Worm (Caenorhabditis elegans) whole organism, L2 larva: Measurements from ENCODE around the gene col-144.

Experiments
- C34F6.9 ChIP-seq: fragments of 150-350 bp; optimal IDR thresholded peaks from 2 replicates; lab custom pipeline; 2014; ENCODE audit warnings: missing biosample characterization, missing genetic modification characterization
- F13H6.1 ChIP-seq: sonication (generic microtip); optimal IDR thresholded peaks from 2 replicates; lab custom pipeline; 2016; ENCODE audit warnings: missing genetic modification characterization, missing compliant biosample characterization
- Y55F3AM.14 ChIP-seq: fragments of 200-800 bp; sonication (Bioruptor generic); optimal IDR thresholded peaks from 2 replicates; lab custom pipeline; 2018; ENCODE audit warnings: mild to moderate bottlenecking, missing genetic modification characterization, missing compliant biosample characterization
- aly-2 ChIP-seq: fragments of 150-350 bp; optimal IDR thresholded peaks from 2 replicates; lab custom pipeline; 2014; ENCODE audit warnings: missing biosample characterization, missing genetic modification characterization
- ama-1 ChIP-seq: fragments of 150-350 bp; optimal IDR thresholded peaks from 2 replicates; lab custom pipeline; 2018; ENCODE audit warnings: inconsistent platforms
- blmp-1 ChIP-seq: sonication (generic microtip); optimal IDR thresholded peaks from 2 replicates; lab custom pipeline; 2017; ENCODE audit warnings: missing genetic modification characterization, mild to moderate bottlenecking, missing compliant biosample characterization, antibody characterized with exemption, moderate library complexity; ENCODE audit not compliant: insufficient read depth
- ceh-16 ChIP-seq: fragments of 150-350 bp; optimal IDR thresholded peaks from 2 replicates; lab custom pipeline; 2014; ENCODE audit warnings: missing biosample characterization, missing genetic modification characterization
- crh-2 ChIP-seq: sonication (generic microtip); optimal IDR thresholded peaks from 2 replicates; lab custom pipeline; 2017; ENCODE audit warnings: missing biosample characterization, missing genetic modification characterization
- dmd-4 ChIP-seq: sonication (generic microtip); optimal IDR thresholded peaks from 2 replicates; lab custom pipeline; 2017; ENCODE audit warnings: missing biosample characterization, missing genetic modification characterization
- egl-27 ChIP-seq: sonication (generic microtip); optimal IDR thresholded peaks from 3 replicates; lab custom pipeline; 2017; ENCODE audit warnings: missing biosample characterization, missing genetic modification reagents, missing genetic modification characterization
- elt-3 ChIP-seq: sonication (generic microtip); optimal IDR thresholded peaks from 2 replicates; lab custom pipeline; 2017; ENCODE audit warnings: missing biosample characterization, missing genetic modification characterization
- fos-1 ChIP-seq: fragments of 150-350 bp; optimal IDR thresholded peaks from 2 replicates; lab custom pipeline; 2014; ENCODE audit warnings: missing biosample characterization, missing genetic modification characterization
- gmeb-1 ChIP-seq: fragments of 150-350 bp; optimal IDR thresholded peaks from 2 replicates; lab custom pipeline; 2014; ENCODE audit warnings: missing biosample characterization, missing genetic modification characterization
- lin-13 ChIP-seq: fragments of 150-350 bp; optimal IDR thresholded peaks from 2 replicates; lab custom pipeline; 2014; ENCODE audit warnings: missing biosample characterization, missing genetic modification reagents, missing genetic modification characterization
- lin-39 ChIP-seq: fragments of 150-350 bp; optimal IDR thresholded peaks from 2 replicates; lab custom pipeline; 2014; ENCODE audit warnings: missing biosample characterization, missing genetic modification reagents, missing genetic modification characterization
- lsy-2 ChIP-seq, 2 experiments: fragments of 150-350 bp in 1 of 2; sonication (generic microtip) in 1 of 2; optimal IDR thresholded peaks; 2 replicates each; lab custom pipeline; 2014 to 2017; ENCODE audit warnings: missing biosample characterization in 2 of 2, missing genetic modification characterization in 2 of 2
- mab-5 ChIP-seq: fragments of 150-350 bp; optimal IDR thresholded peaks from 2 replicates; lab custom pipeline; 2014; ENCODE audit warnings: missing biosample characterization, missing genetic modification characterization
- mbf-1 ChIP-seq: sonication (generic microtip); optimal IDR thresholded peaks from 2 replicates; lab custom pipeline; 2017; ENCODE audit warnings: missing biosample characterization, missing genetic modification characterization
- nhr-11 ChIP-seq: fragments of 150-350 bp; optimal IDR thresholded peaks from 2 replicates; lab custom pipeline; 2014; ENCODE audit warnings: missing biosample characterization, missing genetic modification characterization
- nhr-12 ChIP-seq: fragments of 150-350 bp; optimal IDR thresholded peaks from 2 replicates; lab custom pipeline; 2014; ENCODE audit warnings: missing biosample characterization, missing genetic modification characterization
- nhr-129 ChIP-seq: fragments of 150-350 bp; optimal IDR thresholded peaks from 2 replicates; lab custom pipeline; 2014; ENCODE audit warnings: missing biosample characterization, missing genetic modification characterization
- nhr-21 ChIP-seq: fragments of 150-350 bp; optimal IDR thresholded peaks from 2 replicates; lab custom pipeline; 2014; ENCODE audit warnings: missing biosample characterization, missing genetic modification characterization
- nhr-23 ChIP-seq: fragments of 150-350 bp; optimal IDR thresholded peaks from 2 replicates; lab custom pipeline; 2014; ENCODE audit warnings: missing biosample characterization, missing genetic modification reagents, missing genetic modification characterization
- nhr-237 ChIP-seq: fragments of 150-350 bp; optimal IDR thresholded peaks from 2 replicates; lab custom pipeline; 2014; ENCODE audit warnings: missing biosample characterization, missing genetic modification characterization
- nhr-25 ChIP-seq: fragments of 150-350 bp; sonication (generic microtip); optimal IDR thresholded peaks from 3 replicates; lab custom pipeline; 2014; ENCODE audit warnings: missing biosample characterization, missing genetic modification characterization
- nhr-6 ChIP-seq: fragments of 150-350 bp; optimal IDR thresholded peaks from 2 replicates; lab custom pipeline; 2014; ENCODE audit warnings: missing biosample characterization, missing genetic modification characterization
- sem-4 ChIP-seq: fragments of 150-350 bp; optimal IDR thresholded peaks from 2 replicates; lab custom pipeline; 2014; ENCODE audit warnings: missing biosample characterization, missing genetic modification reagents, missing genetic modification characterization
- sma-3 ChIP-seq: sonication (generic microtip); optimal IDR thresholded peaks from 2 replicates; lab custom pipeline; 2016; ENCODE audit warnings: missing genetic modification reagents, missing genetic modification characterization, missing compliant biosample characterization
- sma-9 ChIP-seq, 2 experiments: fragments of 150-350 bp in 1 of 2; sonication (generic microtip) in 1 of 2; optimal IDR thresholded peaks; 2 replicates each; lab custom pipeline; 2014 to 2016; ENCODE audit warnings: missing genetic modification characterization in 2 of 2, mild to moderate bottlenecking in 1 of 2, missing biosample characterization in 1 of 2, missing compliant biosample characterization in 1 of 2, missing genetic modification reagents in 1 of 2, moderate library complexity in 1 of 2
- snpc-4 ChIP-seq: fragments of 150-350 bp; optimal IDR thresholded peaks from 2 replicates; lab custom pipeline; 2014; ENCODE audit warnings: missing biosample characterization, missing genetic modification characterization
- unc-62 ChIP-seq: fragments of 150-350 bp; optimal IDR thresholded peaks from 2 replicates; lab custom pipeline; 2014; ENCODE audit warnings: missing biosample characterization, missing genetic modification reagents, missing genetic modification characterization
- zag-1 ChIP-seq: fragments of 150-350 bp; optimal IDR thresholded peaks from 2 replicates; lab custom pipeline; 2014; ENCODE audit warnings: missing biosample characterization, missing genetic modification characterization
- ztf-11 ChIP-seq: sonication (generic microtip); optimal IDR thresholded peaks from 2 replicates; lab custom pipeline; 2017; ENCODE audit warnings: missing biosample characterization, missing genetic modification characterization
- ztf-4 ChIP-seq: fragments of 150-350 bp; optimal IDR thresholded peaks from 2 replicates; lab custom pipeline; 2014; ENCODE audit warnings: missing biosample characterization, missing genetic modification characterization

Gene col-144

ce11 chrV:9173789-9174188 lies 13.3 kb upstream of the col-144 start, which contains the start of gene pqn-16:
pqn-16 (plus strand) TSS chrV:9174089.
- TF ChIP-seq lin-39 (tag; lab: Kevin White, UChicago) (no peak), gmeb-1 (tag; lab: Kevin White, UChicago) (no peak), C34F6.9 (no peak), blmp-1 (no peak), dmd-4 (tag; lab: Kevin White, UChicago) (no peak), ceh-16 (tag; lab: Kevin White, UChicago) (no peak), ztf-11 (no peak), fos-1 (tag; lab: Kevin White, UChicago) (no peak)

DNA sequence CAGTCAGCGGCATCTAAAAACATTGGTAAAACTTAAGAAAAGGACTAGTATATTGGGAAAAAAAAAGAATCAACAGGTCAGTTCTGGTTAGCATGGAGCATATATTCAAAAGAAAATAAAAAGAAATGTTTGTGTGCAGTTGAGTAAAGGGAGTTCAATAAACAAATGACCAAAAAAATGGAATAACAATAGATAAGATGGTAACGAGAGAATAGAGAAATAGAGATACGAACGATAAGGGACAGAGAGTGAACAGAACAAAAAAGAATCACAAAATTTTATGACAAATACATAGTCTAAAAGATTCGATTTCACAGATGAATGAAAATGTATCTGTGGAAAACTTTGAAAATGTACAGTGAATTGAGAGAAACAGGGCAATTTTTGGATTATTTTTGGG lies 12.5 kb upstream of the col-144 start, which contains the start of gene gad-3:
gad-3 (minus strand) TSS at position 17 of the 400 bp plus-strand sequence.
- peak; percentile 44 for TF ChIP-seq fos-1 (tag; lab: Kevin White, UChicago)
- TF ChIP-seq sem-4 (tag; lab: Kevin White, UChicago): no peak

- no peak for TF ChIP-seq crh-2 (tag; lab: Kevin White, UChicago)
- no peak for TF ChIP-seq mbf-1 (tag; lab: Kevin White, UChicago)
- TF ChIP-seq nhr-23: no peak
- no peak for TF ChIP-seq ama-1 (lab: Kevin White, UChicago)
- TF ChIP-seq ztf-4: no peak
- TF ChIP-seq lin-13: no peak
- TF ChIP-seq mab-5 (tag; lab: Kevin White, UChicago): no peak
Measured at ce11 chrV:9168089-9168488, 7.6 kb upstream of the col-144 start, which contains the start of gene B0222.11. B0222.11 (minus strand) TSS chrV:9168189.

DNA sequence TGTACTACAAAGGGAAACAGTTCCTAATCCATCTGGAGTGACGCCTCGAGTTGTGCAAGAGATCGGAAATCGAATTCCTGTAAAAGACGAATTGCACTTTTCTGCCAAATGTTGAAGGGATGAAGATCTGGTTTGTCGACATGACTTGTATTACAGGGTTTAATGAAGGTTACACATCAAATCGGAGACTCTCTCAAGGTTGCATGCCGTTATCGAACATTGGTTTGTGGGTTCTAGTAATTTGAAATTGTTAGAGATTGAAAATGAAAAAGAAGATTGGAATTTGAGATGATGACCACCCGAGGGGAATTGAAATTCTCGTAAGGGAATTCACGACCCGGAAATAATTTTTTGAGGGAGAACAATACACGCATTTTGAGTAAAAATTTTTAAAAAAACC lies 5.9 kb upstream of the col-144 start:
- TF ChIP-seq nhr-25 (tag; lab: Kevin White, UChicago) (peak; percentile 44), nhr-6 (tag; lab: Kevin White, UChicago) (peak; percentile 8), crh-2 (tag; lab: Kevin White, UChicago) (peak; percentile 18), lin-13 (no peak), ceh-16 (tag; lab: Kevin White, UChicago) (peak; percentile 58), sma-9 (GFP tag; optimal IDR thresholded peaks at IDR 0.05; lab: Kevin White, UChicago) (peak; percentile 70), sma-9 (tag; optimal IDR thresholded peaks at IDR 0.05; lab: Kevin White, UChicago) (no peak), blmp-1 (peak; percentile 37), nhr-237 (tag; lab: Kevin White, UChicago) (no peak), egl-27 (no peak), nhr-129 (tag; lab: Kevin White, UChicago) (peak; percentile 21)
- TF ChIP-seq, all 48 proteins: peak for 7

DNA sequence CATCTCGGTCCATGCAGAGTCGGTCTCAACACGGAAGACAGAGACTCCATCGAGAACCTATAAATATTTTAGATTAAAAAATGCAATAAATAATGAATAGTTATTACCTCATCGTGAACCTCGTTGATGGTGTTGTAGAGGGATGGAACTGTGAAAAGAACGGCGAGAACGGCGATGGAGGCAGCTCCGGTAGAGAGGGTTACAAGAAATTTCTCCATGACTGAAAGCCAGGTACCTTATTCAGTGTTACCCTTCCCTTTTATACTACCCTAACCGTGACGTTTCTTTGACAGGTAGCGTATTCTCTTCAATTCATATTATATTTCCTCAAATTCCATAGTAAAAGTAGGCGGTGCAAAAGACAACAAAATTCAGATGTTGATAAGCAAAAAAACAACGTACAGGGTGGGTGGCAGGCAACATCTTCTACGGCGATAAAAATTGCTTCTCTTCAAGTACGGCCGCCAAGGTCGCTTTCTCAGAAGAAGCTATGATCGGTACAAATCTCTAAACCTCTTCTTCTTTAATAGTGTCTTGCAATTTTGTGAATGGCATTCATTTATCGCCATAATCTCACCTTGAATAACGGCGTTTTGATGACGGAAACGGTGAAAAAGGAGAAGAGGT lies 4.7 kb upstream of the col-144 start, which contains the start of gene col-10:
col-10 (minus strand) TSS at position 235 of the 627 bp plus-strand sequence.
- TF ChIP-seq F13H6.1 (no peak), ceh-16 (tag; lab: Kevin White, UChicago) (peak; percentile 31), Y55F3AM.14 (no peak), sma-3 (GFP tag; lab: Kevin White, UChicago) (peak; percentile 32), nhr-129 (tag; lab: Kevin White, UChicago) (no peak), unc-62 (no peak), crh-2 (tag; lab: Kevin White, UChicago) (peak; percentile 47), snpc-4 (tag; lab: Kevin White, UChicago) (no peak), sma-9 (GFP tag; optimal IDR thresholded peaks at IDR 0.05; lab: Kevin White, UChicago) (peak; percentile 39), sma-9 (tag; optimal IDR thresholded peaks at IDR 0.05; lab: Kevin White, UChicago) (no peak), ama-1 (lab: Kevin White, UChicago) (peak; percentile 91), nhr-25 (tag; lab: Kevin White, UChicago) (peak; percentile 44), ztf-11 (no peak), blmp-1 (peak; percentile 5), fos-1 (tag; lab: Kevin White, UChicago) (peak; percentile 3), egl-27 (peak; percentile 19)

DNA sequence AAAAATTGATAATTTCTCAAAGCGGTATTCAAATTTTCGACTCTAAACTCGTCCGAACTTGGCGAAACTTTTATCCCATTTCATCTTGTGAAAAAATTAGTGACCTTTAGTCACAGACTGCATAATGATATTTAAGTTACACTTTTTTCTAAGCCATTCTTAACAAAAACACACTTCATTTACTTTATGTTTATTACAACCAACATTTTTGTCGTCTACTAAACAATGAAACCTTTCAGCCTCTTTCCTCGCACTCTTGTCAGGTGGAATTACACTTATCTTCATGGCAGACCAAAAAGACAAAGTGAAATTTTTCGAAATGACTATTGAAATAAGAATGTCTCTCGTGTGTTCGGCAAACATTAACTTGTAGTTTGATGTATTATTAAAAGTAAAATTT lies 3.5 kb upstream of the col-144 start:
- TF ChIP-seq nhr-21 (tag; lab: Kevin White, UChicago) (peak; percentile 28), blmp-1 (peak; percentile 0), nhr-11 (no peak), elt-3 (tag; lab: Kevin White, UChicago) (no peak), nhr-6 (tag; lab: Kevin White, UChicago) (no peak), sma-3 (GFP tag; lab: Kevin White, UChicago) (peak; percentile 14), lin-13 (peak; percentile 17), zag-1 (tag; lab: Kevin White, UChicago) (no peak), nhr-12 (tag; lab: Kevin White, UChicago) (no peak), ama-1 (lab: Kevin White, UChicago) (peak; percentile 93), aly-2 (tag; lab: Kevin White, UChicago) (no peak), nhr-25 (tag; lab: Kevin White, UChicago) (peak; percentile 91), lsy-2 (tag; optimal IDR thresholded peaks at IDR 0.05; lab: Kevin White, UChicago) (no peak), crh-2 (tag; lab: Kevin White, UChicago) (peak; percentile 23), ztf-4 (peak; percentile 6)
